Fruit fly (Drosophila melanogaster): ENCODE measurements around the gene Scsalpha2.

dm6 chr3R:19510338-19511130 lies 47.7 kb upstream of the Scsalpha2 start:
- TF ChIP-seq D1 (tag; optimal IDR thresholded peaks at IDR 0.05) (no peak), Pif1A (GFP tag; optimal IDR thresholded peaks at IDR 0.05) (no peak), CG17806 (tag; optimal IDR thresholded peaks at IDR 0.05) (no peak), Snoo (tag; optimal IDR thresholded peaks at IDR 0.05) (no peak), CG15710 (tag; optimal IDR thresholded peaks at IDR 0.05) (no peak), EcR (GFP tag; optimal IDR thresholded peaks at IDR 0.05) (no peak), CG10348 (GFP tag; IDR thresholded peaks at IDR 0.05) (no peak), CG32121 (GFP tag; IDR thresholded peaks at IDR 0.05) (no peak), CG8301 (tag; optimal IDR thresholded peaks at IDR 0.05) (no peak), Pif1B (GFP tag; optimal IDR thresholded peaks at IDR 0.05) (no peak), CG14655 (GFP tag; optimal IDR thresholded peaks at IDR 0.05) (no peak), CG9948 (tag; optimal IDR thresholded peaks at IDR 0.05) (no peak)

Data from whole organism, pupa.